Fruit fly (Drosophila melanogaster): Measurements from ENCODE around the gene CG14834.

Gene CG14834

DNA sequence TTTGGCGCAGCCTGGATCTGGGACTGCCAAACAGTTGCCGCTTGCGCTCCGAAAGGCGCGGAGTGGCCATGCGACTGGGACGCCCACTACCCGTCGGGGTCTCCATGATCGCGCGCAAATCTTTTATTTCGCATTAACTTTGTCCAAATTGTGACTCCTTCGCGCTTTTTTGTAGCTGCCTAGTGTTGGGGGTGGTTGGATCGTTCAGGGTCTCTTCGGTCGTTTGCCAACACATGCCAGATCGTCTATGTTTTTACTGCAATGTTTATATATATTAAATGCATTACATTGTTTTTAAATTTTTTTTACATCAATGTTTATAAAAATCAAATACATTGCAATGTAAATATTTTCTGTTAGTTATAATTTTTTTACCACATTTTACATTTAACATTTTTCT, 8.1 kb downstream of the CG14834 start:
- no peak for TF ChIP-seq usp (GFP tag; optimal IDR thresholded peaks at IDR 0.05)
- no peak for TF ChIP-seq CG8478 (optimal IDR thresholded peaks at IDR 0.05)
- no peak for TF ChIP-seq Dll (optimal IDR thresholded peaks at IDR 0.05)
- no peak for TF ChIP-seq pan (optimal IDR thresholded peaks at IDR 0.05)
- TF ChIP-seq EcR (GFP tag; optimal IDR thresholded peaks at IDR 0.05) = no peak
- TF ChIP-seq psq (optimal IDR thresholded peaks at IDR 0.05) = no peak

- TF ChIP-seq Dll (optimal IDR thresholded peaks at IDR 0.05) (no peak), EcR (GFP tag; optimal IDR thresholded peaks at IDR 0.05) (no peak), CG8478 (optimal IDR thresholded peaks at IDR 0.05) (no peak), psq (optimal IDR thresholded peaks at IDR 0.05) (no peak), usp (GFP tag; optimal IDR thresholded peaks at IDR 0.05) (no peak), pan (optimal IDR thresholded peaks at IDR 0.05) (no peak)
Observed at dm6 chr3L:7334990-7335389, 11.9 kb downstream of the CG14834 start, which contains the start of the genes wrm1 and wrm2. wrm1 (minus strand) TSS chr3L:7335226. wrm2 (minus strand) TSS chr3L:7335226.

DNA sequence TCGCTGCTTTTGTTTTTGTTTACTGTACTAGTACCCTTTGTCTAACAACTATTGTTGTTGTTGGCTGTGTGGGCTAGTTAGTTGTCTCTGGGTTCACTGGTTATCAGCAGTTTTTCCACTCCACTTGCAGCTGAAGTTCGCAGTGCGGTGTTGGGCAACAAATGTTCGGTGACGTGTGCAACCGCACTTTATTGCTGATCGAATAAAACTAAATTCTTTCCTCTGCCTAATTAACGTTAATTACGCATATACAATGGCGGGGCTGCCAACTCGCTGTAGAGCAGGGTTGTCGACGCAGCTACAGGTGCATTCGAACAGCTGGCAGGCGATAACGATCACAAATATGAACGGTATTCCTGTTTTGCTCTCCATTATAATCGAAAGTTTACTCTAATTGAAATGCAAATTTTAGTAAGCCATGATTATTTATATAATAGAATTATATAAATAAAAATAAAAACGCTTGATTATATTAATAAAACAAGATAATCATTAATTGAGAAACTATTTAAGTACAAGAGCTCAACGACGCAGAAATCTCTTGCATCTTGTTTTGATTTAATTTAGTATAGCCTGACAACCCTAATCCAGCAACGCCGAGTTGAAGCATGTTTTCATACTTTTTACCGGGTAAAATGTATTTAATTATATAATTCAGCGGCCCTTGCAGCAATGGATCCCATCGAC, 18.2 kb downstream of the CG14834 start, which contains the start of the genes mrva, CG42307 and mus312:
mrva (minus strand) TSS at position 276 of the 687 bp plus-strand sequence.
CG42307 (plus strand) TSS at position 566 of the 687 bp plus-strand sequence.
mus312 (plus strand) TSS at position 566 of the 687 bp plus-strand sequence.
- TF ChIP-seq Dll (optimal IDR thresholded peaks at IDR 0.05) (no peak), usp (GFP tag; optimal IDR thresholded peaks at IDR 0.05) (no peak), psq (optimal IDR thresholded peaks at IDR 0.05) (no peak), CG8478 (optimal IDR thresholded peaks at IDR 0.05) (no peak)

- TF ChIP-seq Dll (optimal IDR thresholded peaks at IDR 0.05) (no peak), pan (optimal IDR thresholded peaks at IDR 0.05) (no peak)
Observed at dm6 chr3L:7326676-7327075, 20.2 kb downstream of the CG14834 start.

DNA sequence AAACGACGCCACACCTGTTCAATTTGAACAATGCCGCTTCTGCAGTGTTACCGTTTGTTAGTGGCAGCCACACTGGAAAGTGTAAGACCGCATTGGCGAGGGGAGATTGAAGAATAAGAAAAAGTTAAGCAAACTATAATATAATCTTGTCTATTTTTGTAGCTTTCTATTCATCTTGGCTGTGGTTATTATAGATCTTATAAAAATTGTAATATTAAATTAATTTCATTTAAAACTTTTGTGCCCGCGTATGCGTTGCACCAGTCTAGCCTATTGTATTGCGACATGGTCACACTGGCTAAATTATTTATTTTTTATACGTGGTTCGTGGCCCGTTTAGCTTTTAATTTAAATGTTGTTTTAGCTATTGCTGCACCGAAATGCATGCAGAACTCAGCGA, 23.6 kb downstream of the CG14834 start, which contains the start of the genes RhoGEF4 and Rint1:
RhoGEF4 (minus strand) TSS at position 64 of the 400 bp plus-strand sequence.
Rint1 (plus strand) TSS at position 272 of the 400 bp plus-strand sequence.
- TF ChIP-seq pan (optimal IDR thresholded peaks at IDR 0.05) (no peak), Dll (optimal IDR thresholded peaks at IDR 0.05) (no peak), EcR (GFP tag; optimal IDR thresholded peaks at IDR 0.05) (no peak), psq (optimal IDR thresholded peaks at IDR 0.05) (no peak), usp (GFP tag; optimal IDR thresholded peaks at IDR 0.05) (no peak), CG8478 (optimal IDR thresholded peaks at IDR 0.05) (no peak)

dm6 chr3L:7319768-7320167, 27.2 kb downstream of the CG14834 start, which contains the start of gene CG8607:
CG8607 (plus strand) TSS chr3L:7320068.
- no peak for TF ChIP-seq pan (optimal IDR thresholded peaks at IDR 0.05)
- TF ChIP-seq psq (optimal IDR thresholded peaks at IDR 0.05) = no peak
- TF ChIP-seq Dll (optimal IDR thresholded peaks at IDR 0.05) = no peak
- TF ChIP-seq usp (GFP tag; optimal IDR thresholded peaks at IDR 0.05) = no peak
- no peak for TF ChIP-seq EcR (GFP tag; optimal IDR thresholded peaks at IDR 0.05)
- no peak for TF ChIP-seq CG8478 (optimal IDR thresholded peaks at IDR 0.05)

DNA sequence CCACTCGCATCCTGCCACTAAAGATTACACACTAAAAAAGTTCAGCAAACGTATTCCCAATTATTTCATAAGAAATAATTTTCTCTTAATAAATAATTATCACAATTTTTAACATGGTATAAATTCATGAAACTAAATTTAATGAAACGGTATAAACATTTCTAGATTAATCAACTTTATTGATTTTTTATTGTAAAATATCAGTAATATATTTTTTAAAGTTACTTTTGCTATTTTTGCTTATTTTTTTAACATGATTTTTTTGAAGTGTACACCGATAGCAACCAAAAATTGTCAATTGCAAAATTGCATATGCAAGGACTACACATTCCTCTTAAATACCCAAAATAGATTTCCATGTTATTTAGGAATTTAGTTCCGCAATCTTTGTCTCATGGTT, 32.8 kb downstream of the CG14834 start:
- TF ChIP-seq Dll (optimal IDR thresholded peaks at IDR 0.05) (no peak), EcR (GFP tag; optimal IDR thresholded peaks at IDR 0.05) (no peak), pan (optimal IDR thresholded peaks at IDR 0.05) (no peak), CG8478 (optimal IDR thresholded peaks at IDR 0.05) (no peak)

- TF ChIP-seq usp (GFP tag; optimal IDR thresholded peaks at IDR 0.05) (no peak), pan (optimal IDR thresholded peaks at IDR 0.05) (no peak), Dll (optimal IDR thresholded peaks at IDR 0.05) (no peak), CG8478 (optimal IDR thresholded peaks at IDR 0.05) (no peak), EcR (GFP tag; optimal IDR thresholded peaks at IDR 0.05) (no peak), psq (optimal IDR thresholded peaks at IDR 0.05) (no peak)
Observed at dm6 chr3L:7313559-7314132, 33.3 kb downstream of the CG14834 start.

DNA sequence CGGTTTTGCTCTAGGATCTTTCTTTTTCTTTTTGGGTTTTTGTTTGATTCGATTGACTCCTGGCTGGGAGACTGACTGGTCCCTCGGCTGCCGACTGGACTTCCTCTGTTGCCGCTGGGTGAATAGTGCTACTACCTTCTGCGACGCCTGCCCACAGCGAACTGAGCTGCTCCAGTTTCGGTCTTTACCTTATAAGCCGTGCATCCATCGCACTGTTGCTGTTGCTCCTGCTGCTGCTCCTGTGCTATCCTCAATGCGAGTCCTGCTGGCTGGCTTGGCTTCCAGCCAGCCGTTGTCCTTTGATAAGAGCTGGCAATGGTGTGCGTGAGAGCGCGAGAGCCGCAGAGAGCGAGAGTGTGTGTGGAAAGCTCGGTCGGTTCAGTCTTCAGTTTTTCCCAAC, 34.2 kb downstream of the CG14834 start, which contains the start of gene unc-13-4A:
unc-13-4A (minus strand) TSS at position 143 of the 400 bp plus-strand sequence.
- no peak for TF ChIP-seq EcR (GFP tag; optimal IDR thresholded peaks at IDR 0.05)
- TF ChIP-seq pan (optimal IDR thresholded peaks at IDR 0.05) = no peak
- no peak for TF ChIP-seq usp (GFP tag; optimal IDR thresholded peaks at IDR 0.05)
- no peak for TF ChIP-seq psq (optimal IDR thresholded peaks at IDR 0.05)
- no peak for TF ChIP-seq Dll (optimal IDR thresholded peaks at IDR 0.05)
- TF ChIP-seq CG8478 (optimal IDR thresholded peaks at IDR 0.05) = no peak

dm6 chr3L:7300660-7301059, 46.3 kb downstream of the CG14834 start:
- TF ChIP-seq CG8478 (optimal IDR thresholded peaks at IDR 0.05) (no peak), Dll (optimal IDR thresholded peaks at IDR 0.05) (no peak), usp (GFP tag; optimal IDR thresholded peaks at IDR 0.05) (no peak), psq (optimal IDR thresholded peaks at IDR 0.05) (no peak), EcR (GFP tag; optimal IDR thresholded peaks at IDR 0.05) (no peak), pan (optimal IDR thresholded peaks at IDR 0.05) (no peak)
